Worm (Caenorhabditis elegans) whole organism, late embryonic: ENCODE measurements around the gene K05F6.10.

ENCODE experiments used
- C08G9.2 ChIP-seq: sonication (generic microtip); optimal IDR thresholded peaks from 2 replicates; lab custom pipeline; 2016; ENCODE audit warnings: mild to moderate bottlenecking, missing genetic modification characterization, moderate library complexity, missing compliant biosample characterization
- C38D4.7 ChIP-seq: fragments of 200-800 bp; sonication (Bioruptor generic); optimal IDR thresholded peaks from 2 replicates; lab custom pipeline; 2018; ENCODE audit warnings: mild to moderate bottlenecking, missing genetic modification characterization, moderate library complexity, missing compliant biosample characterization
- F13H6.1 ChIP-seq: sonication (generic microtip); optimal IDR thresholded peaks from 2 replicates; lab custom pipeline; 2016; ENCODE audit warnings: missing genetic modification characterization, missing compliant biosample characterization
- K02D7.2 ChIP-seq: sonication (generic microtip); optimal IDR thresholded peaks from 2 replicates; lab custom pipeline; 2017; ENCODE audit warnings: mild to moderate bottlenecking, missing genetic modification characterization, missing compliant biosample characterization
- K09A11.1 ChIP-seq: sonication (generic microtip); optimal IDR thresholded peaks from 2 replicates; lab custom pipeline; 2017; ENCODE audit warnings: antibody characterized with exemption, mild to moderate bottlenecking, missing genetic modification characterization, missing compliant biosample characterization; ENCODE audit not compliant: insufficient read depth
- Y22D7AL.16 ChIP-seq: sonication (generic microtip); optimal IDR thresholded peaks from 2 replicates; lab custom pipeline; 2016; ENCODE audit warnings: missing genetic modification characterization, missing compliant biosample characterization
- ahr-1 ChIP-seq: sonication (generic microtip); optimal IDR thresholded peaks from 2 replicates; lab custom pipeline; 2016; ENCODE audit warnings: missing genetic modification characterization, missing compliant biosample characterization
- ama-1 ChIP-seq: fragments of 150-350 bp; optimal IDR thresholded peaks from 2 replicates; lab custom pipeline; 2014
- ceh-18 ChIP-seq: sonication (generic microtip); optimal IDR thresholded peaks from 2 replicates; lab custom pipeline; 2016; ENCODE audit warnings: missing genetic modification characterization, missing compliant biosample characterization
- ceh-19 ChIP-seq: fragments of 200-800 bp; sonication (Bioruptor generic); optimal IDR thresholded peaks from 2 replicates; lab custom pipeline; 2018; ENCODE audit warnings: mild to moderate bottlenecking, missing genetic modification characterization, missing compliant biosample characterization
- ceh-30 ChIP-seq: fragments of 150-350 bp; optimal IDR thresholded peaks from 2 replicates; lab custom pipeline; 2014; ENCODE audit warnings: missing biosample characterization, missing genetic modification characterization
- ceh-31 ChIP-seq: sonication (generic microtip); optimal IDR thresholded peaks from 2 replicates; lab custom pipeline; 2016; ENCODE audit warnings: missing genetic modification characterization, missing compliant biosample characterization
- ceh-34 ChIP-seq: sonication (generic microtip); optimal IDR thresholded peaks from 2 replicates; lab custom pipeline; 2016; ENCODE audit warnings: mild to moderate bottlenecking, missing genetic modification characterization, missing compliant biosample characterization
- ceh-45 ChIP-seq: fragments of 200-800 bp; sonication (Bioruptor generic); IDR thresholded peaks from 2 replicates; pipeline ENCODE4 v1.3.6; 2022; ENCODE audit warnings: missing genetic modification reagents, missing genetic modification characterization, missing compliant biosample characterization
- dmd-4 ChIP-seq: sonication (generic microtip); optimal IDR thresholded peaks from 2 replicates; lab custom pipeline; 2016; ENCODE audit warnings: borderline replicate concordance, missing genetic modification characterization, missing compliant biosample characterization
- elt-2 ChIP-seq: sonication (generic microtip); optimal IDR thresholded peaks from 2 replicates; lab custom pipeline; 2016; ENCODE audit warnings: missing genetic modification reagents, missing genetic modification characterization, missing compliant biosample characterization
- elt-4 ChIP-seq: sonication (generic microtip); optimal IDR thresholded peaks from 2 replicates; lab custom pipeline; 2016; ENCODE audit warnings: missing genetic modification characterization, missing compliant biosample characterization
- eyg-1 ChIP-seq: sonication (generic microtip); optimal IDR thresholded peaks from 2 replicates; lab custom pipeline; 2016; ENCODE audit warnings: missing genotype, missing genetic modification characterization, missing compliant biosample characterization
- fkh-10 ChIP-seq: fragments of 150-350 bp; optimal IDR thresholded peaks from 2 replicates; lab custom pipeline; 2014; ENCODE audit warnings: missing biosample characterization, missing genetic modification reagents, missing genetic modification characterization
- fkh-6 ChIP-seq: sonication (generic microtip); optimal IDR thresholded peaks from 2 replicates; lab custom pipeline; 2016; ENCODE audit warnings: missing genetic modification characterization, missing compliant biosample characterization
- gmeb-2 ChIP-seq: sonication (generic microtip); optimal IDR thresholded peaks from 2 replicates; lab custom pipeline; 2016; ENCODE audit warnings: missing genetic modification characterization, inconsistent platforms, missing compliant biosample characterization
- hlh-13 ChIP-seq: fragments of 200-800 bp; sonication (Bioruptor generic); optimal IDR thresholded peaks from 2 replicates; lab custom pipeline; 2018; ENCODE audit warnings: mild to moderate bottlenecking, missing genetic modification characterization, missing compliant biosample characterization
- hlh-30 ChIP-seq: sonication (generic microtip); optimal IDR thresholded peaks from 2 replicates; lab custom pipeline; 2017; ENCODE audit warnings: antibody characterized with exemption, missing genetic modification characterization, missing compliant biosample characterization; ENCODE audit not compliant: insufficient read depth
- hlh-6 ChIP-seq: sonication (generic microtip); optimal IDR thresholded peaks from 2 replicates; lab custom pipeline; 2016; ENCODE audit warnings: missing genotype, missing genetic modification characterization, missing compliant biosample characterization
- hlh-8 ChIP-seq: sonication (generic microtip); optimal IDR thresholded peaks from 2 replicates; lab custom pipeline; 2016; ENCODE audit warnings: missing genotype, missing genetic modification characterization, missing compliant biosample characterization
- lin-11 ChIP-seq: fragments of 200-800 bp; sonication (Bioruptor generic); optimal IDR thresholded peaks from 2 replicates; lab custom pipeline; 2018; ENCODE audit warnings: mild to moderate bottlenecking, missing genetic modification characterization, missing compliant biosample characterization
- mec-3 ChIP-seq: sonication (generic microtip); optimal IDR thresholded peaks from 2 replicates; lab custom pipeline; 2016; ENCODE audit warnings: borderline replicate concordance, missing genetic modification characterization, missing compliant biosample characterization
- odd-2 ChIP-seq: sonication (generic microtip); optimal IDR thresholded peaks from 2 replicates; lab custom pipeline; 2017; ENCODE audit warnings: antibody characterized with exemption, mild to moderate bottlenecking, missing genetic modification characterization, missing compliant biosample characterization
- pax-1 ChIP-seq: fragments of 150-350 bp; optimal IDR thresholded peaks from 2 replicates; lab custom pipeline; 2014; ENCODE audit warnings: missing biosample characterization, missing genetic modification characterization
- pha-2 ChIP-seq: sonication (generic microtip); optimal IDR thresholded peaks from 2 replicates; lab custom pipeline; 2017; ENCODE audit warnings: mild to moderate bottlenecking, missing genetic modification characterization, missing compliant biosample characterization
- pha-4 ChIP-seq: fragments of 150-350 bp; optimal IDR thresholded peaks from 2 replicates; lab custom pipeline; 2018; ENCODE audit warnings: missing biosample characterization, missing genetic modification reagents, missing genetic modification characterization
- pqm-1 ChIP-seq: sonication (generic microtip); optimal IDR thresholded peaks from 2 replicates; lab custom pipeline; 2016; ENCODE audit warnings: missing genetic modification characterization, missing compliant biosample characterization
- pros-1 ChIP-seq: fragments of 150-350 bp; optimal IDR thresholded peaks from 2 replicates; lab custom pipeline; 2014; ENCODE audit warnings: missing biosample characterization, missing genetic modification reagents, missing genetic modification characterization
- rnt-1 ChIP-seq: sonication (generic microtip); optimal IDR thresholded peaks from 2 replicates; lab custom pipeline; 2016; ENCODE audit warnings: missing genetic modification characterization, missing compliant biosample characterization
- sox-2 ChIP-seq: fragments of 200-800 bp; sonication (Bioruptor generic); IDR thresholded peaks from 2 replicates; pipeline ENCODE4 v1.3.6; 2022; ENCODE audit warnings: missing genetic modification reagents, missing genetic modification characterization, missing compliant biosample characterization
- sox-4 ChIP-seq: sonication (generic microtip); optimal IDR thresholded peaks from 2 replicates; lab custom pipeline; 2017; ENCODE audit warnings: mild to moderate bottlenecking, missing genetic modification characterization, inconsistent platforms, missing compliant biosample characterization
- tbx-2 ChIP-seq: sonication (generic microtip); optimal IDR thresholded peaks from 2 replicates; lab custom pipeline; 2016; ENCODE audit warnings: missing genetic modification characterization, missing compliant biosample characterization
- tbx-7 ChIP-seq: sonication (generic microtip); optimal IDR thresholded peaks from 2 replicates; lab custom pipeline; 2016; ENCODE audit warnings: missing genotype, missing genetic modification characterization, missing compliant biosample characterization
- ttx-3 ChIP-seq: sonication (generic microtip); optimal IDR thresholded peaks from 2 replicates; lab custom pipeline; 2016; ENCODE audit warnings: missing genetic modification reagents, missing genetic modification characterization, missing compliant biosample characterization
- ztf-16 ChIP-seq: sonication (generic microtip); optimal IDR thresholded peaks from 2 replicates; lab custom pipeline; 2017; ENCODE audit warnings: missing genetic modification characterization, missing compliant biosample characterization

K05F6.10 gene

DNA sequence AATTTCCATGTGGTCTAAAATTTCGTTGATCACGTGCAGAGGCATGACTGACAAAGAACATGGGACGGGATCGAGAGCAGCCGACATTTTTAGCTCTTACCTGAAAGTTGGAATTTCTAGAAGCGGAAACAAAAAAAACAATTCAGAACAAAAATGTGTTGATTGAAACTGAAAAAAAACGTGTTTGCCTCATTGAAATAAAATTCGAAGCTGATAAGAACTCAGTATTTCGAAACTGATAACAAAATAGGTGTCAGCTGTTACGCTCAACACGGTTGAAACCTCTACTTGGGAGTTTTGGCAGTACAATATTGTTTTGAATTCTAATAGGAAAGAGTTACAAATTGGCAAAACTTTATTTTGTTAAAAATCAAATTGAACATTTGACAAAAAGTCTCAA lies 33.0 kb upstream of the K05F6.10 start:
- TF ChIP-seq rnt-1 (tag; lab: Kevin White, UChicago), result no peak
- no peak for TF ChIP-seq ahr-1 (tag; lab: Kevin White, UChicago)
- no peak for TF ChIP-seq lin-11 (tag; lab: Kevin White, UChicago)
- no peak for TF ChIP-seq pax-1 (tag; lab: Kevin White, UChicago)
- no peak for TF ChIP-seq tbx-7 (tag; lab: Kevin White, UChicago)
- TF ChIP-seq ttx-3 (tag; lab: Kevin White, UChicago), result no peak
- no peak for TF ChIP-seq ceh-19 (GFP tag; lab: Kevin White, UChicago)
- no peak for TF ChIP-seq ceh-34 (tag; lab: Kevin White, UChicago)
- TF ChIP-seq C08G9.2 (tag; lab: Kevin White, UChicago), result no peak
- TF ChIP-seq tbx-2, result no peak
- TF ChIP-seq pros-1, result no peak
- TF ChIP-seq Y22D7AL.16 (tag; lab: Kevin White, UChicago), result no peak
- no peak for TF ChIP-seq ceh-45 (GFP tag; lab: Robert Waterston, UW)
- no peak for TF ChIP-seq odd-2 (tag; lab: Kevin White, UChicago)
- no peak for TF ChIP-seq elt-4 (tag; lab: Kevin White, UChicago)
- TF ChIP-seq eyg-1 (tag; lab: Kevin White, UChicago), result no peak
- no peak for TF ChIP-seq hlh-6 (tag; lab: Kevin White, UChicago)

DNA sequence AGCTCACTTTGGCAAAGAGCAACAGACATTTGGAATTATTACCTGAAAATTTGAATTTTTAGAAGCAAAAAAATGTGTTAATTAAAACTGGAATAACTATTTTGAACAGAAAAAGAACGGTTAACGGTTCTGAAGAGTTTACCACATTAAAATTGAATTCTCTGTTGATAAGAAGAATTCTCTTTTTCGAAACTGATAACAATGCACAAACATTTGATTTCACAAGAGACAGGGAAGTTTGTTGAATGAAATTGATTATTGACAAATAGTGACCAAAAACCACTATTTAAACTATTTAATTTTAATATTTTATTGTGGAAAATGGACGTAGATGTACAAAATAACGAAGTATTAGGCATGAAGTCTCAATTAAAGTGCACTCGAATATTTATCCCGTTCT lies 31.6 kb upstream of the K05F6.10 start:
- TF ChIP-seq hlh-30 (tag; lab: Kevin White, UChicago) (no peak), ceh-19 (GFP tag; lab: Kevin White, UChicago) (no peak), gmeb-2 (tag; lab: Kevin White, UChicago) (no peak), odd-2 (tag; lab: Kevin White, UChicago) (no peak), ceh-45 (GFP tag; lab: Robert Waterston, UW) (no peak), F13H6.1 (tag; lab: Kevin White, UChicago) (no peak), pha-2 (tag; lab: Kevin White, UChicago) (no peak), dmd-4 (tag; lab: Kevin White, UChicago) (no peak), hlh-8 (tag; lab: Kevin White, UChicago) (no peak), hlh-13 (GFP tag; lab: Kevin White, UChicago) (no peak), ttx-3 (tag; lab: Kevin White, UChicago) (no peak), pha-4 (tag; lab: Kevin White, UChicago) (no peak), ztf-16 (tag; lab: Kevin White, UChicago) (no peak), ceh-18 (tag; lab: Kevin White, UChicago) (no peak), pros-1 (no peak), tbx-2 (no peak)

DNA sequence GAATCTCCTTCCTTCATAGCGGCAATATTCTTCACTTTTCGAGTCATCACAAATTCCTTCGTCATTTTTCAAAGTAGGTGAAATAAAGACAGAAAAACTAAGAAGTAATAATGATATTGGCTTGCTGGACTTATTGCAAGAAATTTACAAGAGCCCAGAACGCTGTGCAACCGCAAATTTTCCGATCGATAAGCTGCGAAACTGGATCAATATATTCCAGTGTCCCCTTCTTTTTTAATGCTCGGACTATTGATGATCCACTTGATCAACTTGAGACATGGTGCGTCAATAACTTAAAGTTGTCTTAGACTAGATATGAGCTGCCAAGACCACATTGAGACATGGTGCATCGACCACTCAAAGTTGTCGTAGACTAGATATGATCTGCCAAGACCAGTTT lies 30.1 kb upstream of the K05F6.10 start, which contains the start of gene bath-33:
Gene bath-33, minus strand, starts transcription at position 101 of the 400 bp plus-strand sequence.
- no peak for TF ChIP-seq sox-4
- no peak for TF ChIP-seq ceh-19 (GFP tag; lab: Kevin White, UChicago)
- no peak for TF ChIP-seq pha-2 (tag; lab: Kevin White, UChicago)
- TF ChIP-seq fkh-6 (tag; lab: Kevin White, UChicago), result no peak
- TF ChIP-seq elt-2 (tag; lab: Kevin White, UChicago), result no peak
- TF ChIP-seq fkh-10 (GFP tag; lab: Kevin White, UChicago), result no peak
- TF ChIP-seq mec-3, result no peak
- no peak for TF ChIP-seq C38D4.7 (GFP tag; lab: Kevin White, UChicago)
- TF ChIP-seq hlh-6 (tag; lab: Kevin White, UChicago), result no peak
- TF ChIP-seq pax-1 (tag; lab: Kevin White, UChicago), result no peak
- no peak for TF ChIP-seq hlh-13 (GFP tag; lab: Kevin White, UChicago)
- TF ChIP-seq K02D7.2 (tag; lab: Kevin White, UChicago), result no peak
- no peak for TF ChIP-seq ceh-31 (tag; lab: Kevin White, UChicago)
- no peak for TF ChIP-seq C08G9.2 (tag; lab: Kevin White, UChicago)
- TF ChIP-seq K09A11.1 (tag; lab: Kevin White, UChicago), result no peak
- no peak for TF ChIP-seq pqm-1 (tag; lab: Kevin White, UChicago)
- no peak for TF ChIP-seq sox-2 (GFP tag; lab: Robert Waterston, UW)
- TF ChIP-seq ceh-30 (tag; lab: Kevin White, UChicago), result no peak
- TF ChIP-seq ama-1 (lab: Kevin White, UChicago), result no peak
